Worm (Caenorhabditis elegans) whole organism, L1 larva: Measurements from ENCODE around the gene col-124.

Source experiments
- C04F5.9 ChIP-seq: sonication (generic microtip); optimal IDR thresholded peaks from 2 replicates; lab custom pipeline; 2016; ENCODE audit warnings: missing genetic modification characterization, missing compliant biosample characterization
- C34B4.2 ChIP-seq: sonication (generic microtip); optimal IDR thresholded peaks from 2 replicates; lab custom pipeline; 2017; ENCODE audit warnings: mild to moderate bottlenecking, missing genetic modification characterization, missing compliant biosample characterization
- aly-2 ChIP-seq: fragments of 150-350 bp; optimal IDR thresholded peaks from 2 replicates; lab custom pipeline; 2014; ENCODE audit warnings: missing biosample characterization, missing genetic modification characterization
- ama-1 ChIP-seq: fragments of 150-350 bp; optimal IDR thresholded peaks from 2 replicates; lab custom pipeline; 2014
- ceh-88 ChIP-seq: fragments of 200-800 bp; sonication (Bioruptor generic); IDR thresholded peaks from 2 replicates; pipeline ENCODE4 v1.3.6; 2022; ENCODE audit warnings: missing genetic modification characterization, missing compliant biosample characterization
- dsc-1 ChIP-seq: sonication (generic microtip); optimal IDR thresholded peaks from 2 replicates; lab custom pipeline; 2016; ENCODE audit warnings: mild to moderate bottlenecking, missing genetic modification characterization, missing compliant biosample characterization
- elt-2 ChIP-seq: sonication (generic microtip); optimal IDR thresholded peaks from 2 replicates; lab custom pipeline; 2016; ENCODE audit warnings: missing genetic modification characterization, mild to moderate bottlenecking, inconsistent platforms, missing compliant biosample characterization, missing genetic modification reagents
- fkh-4 ChIP-seq: sonication (generic microtip); optimal IDR thresholded peaks from 2 replicates; lab custom pipeline; 2016; ENCODE audit warnings: missing compliant biosample characterization, missing genetic modification characterization, borderline replicate concordance
- fkh-8 ChIP-seq: sonication (generic microtip); optimal IDR thresholded peaks from 2 replicates; lab custom pipeline; 2016; ENCODE audit warnings: mild to moderate bottlenecking, missing genetic modification characterization, missing compliant biosample characterization
- fos-1 ChIP-seq: fragments of 150-350 bp; optimal IDR thresholded peaks from 2 replicates; lab custom pipeline; 2014; ENCODE audit warnings: missing biosample characterization, missing genetic modification characterization
- grh-1 ChIP-seq: fragments of 200-800 bp; sonication (Bioruptor generic); IDR thresholded peaks from 2 replicates; pipeline ENCODE4 v1.3.6; 2022; ENCODE audit warnings: missing genetic modification reagents, missing genetic modification characterization, missing compliant biosample characterization
- hpl-2 ChIP-seq: fragments of 150-350 bp; optimal IDR thresholded peaks from 2 replicates; lab custom pipeline; 2014; ENCODE audit warnings: missing biosample characterization, missing genetic modification reagents, missing genetic modification characterization
- isw-1 ChIP-seq: fragments of 200-800 bp; sonication (Bioruptor generic); IDR thresholded peaks from 2 replicates; pipeline ENCODE4 v1.3.6; 2022; ENCODE audit warnings: missing genetic modification characterization, missing compliant biosample characterization
- lin-14 ChIP-seq: fragments of 200-800 bp; sonication (Bioruptor generic); optimal IDR thresholded peaks from 2 replicates; lab custom pipeline; 2018; ENCODE audit warnings: mild to moderate bottlenecking, missing genetic modification characterization, moderate library complexity, missing compliant biosample characterization
- lin-15B ChIP-seq: fragments of 150-350 bp; sonication (generic microtip); optimal IDR thresholded peaks from 3 replicates; lab custom pipeline; 2014; ENCODE audit warnings: missing biosample characterization, missing genetic modification characterization
- lin-35 ChIP-seq, 2 experiments: fragments of 150-350 bp; optimal IDR thresholded peaks; 2 replicates each; lab custom pipeline; 2014; ENCODE audit warnings: missing biosample characterization in 2 of 2, missing genetic modification characterization in 2 of 2, missing genetic modification reagents in 2 of 2
- lin-39 ChIP-seq: fragments of 150-350 bp; optimal IDR thresholded peaks from 2 replicates; lab custom pipeline; 2014; ENCODE audit warnings: missing biosample characterization, missing genetic modification reagents, missing genetic modification characterization
- lir-3 ChIP-seq: sonication (generic microtip); optimal IDR thresholded peaks from 2 replicates; lab custom pipeline; 2016; ENCODE audit warnings: mild to moderate bottlenecking, missing genetic modification characterization, moderate library complexity, missing compliant biosample characterization; ENCODE audit not compliant: poor library complexity
- mab-9 ChIP-seq: fragments of 200-800 bp; sonication (Bioruptor generic); IDR thresholded peaks from 2 replicates; pipeline ENCODE4 v1.3.6; 2022; ENCODE audit warnings: missing genetic modification reagents, missing genetic modification characterization, missing compliant biosample characterization
- mdl-1 ChIP-seq, 2 experiments: fragments of 150-350 bp; optimal IDR thresholded peaks; 2 replicates each; lab custom pipeline; 2014 to 2017; ENCODE audit warnings: missing biosample characterization in 2 of 2, missing genetic modification characterization in 2 of 2, inconsistent platforms in 1 of 2
- mep-1 ChIP-seq: fragments of 150-350 bp; optimal IDR thresholded peaks from 2 replicates; lab custom pipeline; 2014; ENCODE audit warnings: missing biosample characterization, missing genetic modification characterization
- nhr-12 ChIP-seq: sonication (generic microtip); optimal IDR thresholded peaks from 2 replicates; lab custom pipeline; 2017; ENCODE audit warnings: missing biosample characterization, missing genetic modification characterization
- nhr-20 ChIP-seq: sonication (generic microtip); optimal IDR thresholded peaks from 2 replicates; lab custom pipeline; 2016; ENCODE audit warnings: mild to moderate bottlenecking, missing genetic modification characterization, missing compliant biosample characterization
- nhr-237 ChIP-seq: fragments of 150-350 bp; optimal IDR thresholded peaks from 2 replicates; lab custom pipeline; 2014; ENCODE audit warnings: missing biosample characterization, missing genetic modification characterization
- nhr-28 ChIP-seq: fragments of 150-350 bp; optimal IDR thresholded peaks from 2 replicates; lab custom pipeline; 2014; ENCODE audit warnings: missing biosample characterization, missing genetic modification characterization
- nhr-47 ChIP-seq: sonication (generic microtip); optimal IDR thresholded peaks from 2 replicates; lab custom pipeline; 2016; ENCODE audit warnings: mild to moderate bottlenecking, missing genetic modification characterization, moderate library complexity, missing compliant biosample characterization
- nhr-71 ChIP-seq: sonication (generic microtip); optimal IDR thresholded peaks from 2 replicates; lab custom pipeline; 2016; ENCODE audit warnings: mild to moderate bottlenecking, missing genetic modification characterization, moderate library complexity, missing compliant biosample characterization
- nhr-76 ChIP-seq: sonication (generic microtip); optimal IDR thresholded peaks from 2 replicates; lab custom pipeline; 2017; ENCODE audit warnings: missing biosample characterization, missing genetic modification characterization
- nhr-77 ChIP-seq: fragments of 150-350 bp; optimal IDR thresholded peaks from 2 replicates; lab custom pipeline; 2014; ENCODE audit warnings: missing biosample characterization, missing genetic modification characterization
- nhr-84 ChIP-seq: sonication (generic microtip); optimal IDR thresholded peaks from 2 replicates; lab custom pipeline; 2017; ENCODE audit warnings: missing biosample characterization, missing genetic modification characterization
- nhr-85 ChIP-seq: sonication (generic microtip); peaks from one replicate; lab custom pipeline; 2016; ENCODE audit warnings: missing genetic modification characterization, inconsistent platforms, missing compliant biosample characterization
- nhr-90 ChIP-seq: sonication (generic microtip); optimal IDR thresholded peaks from 2 replicates; lab custom pipeline; 2016; ENCODE audit warnings: mild to moderate bottlenecking, missing genetic modification characterization, missing compliant biosample characterization; ENCODE audit not compliant: poor library complexity
- pag-3 ChIP-seq: sonication (generic microtip); optimal IDR thresholded peaks from 2 replicates; lab custom pipeline; 2017; ENCODE audit warnings: missing genetic modification characterization, mild to moderate bottlenecking, missing compliant biosample characterization, antibody characterized with exemption, borderline replicate concordance; ENCODE audit not compliant: insufficient read depth
- pax-3 ChIP-seq: fragments of 200-800 bp; sonication (Bioruptor generic); optimal IDR thresholded peaks from 2 replicates; lab custom pipeline; 2018; ENCODE audit warnings: mild to moderate bottlenecking, missing genetic modification characterization, moderate library complexity, missing compliant biosample characterization
- pqm-1 ChIP-seq: sonication (generic microtip); optimal IDR thresholded peaks from 3 replicates; lab custom pipeline; 2017; ENCODE audit warnings: missing biosample characterization, missing genetic modification characterization
- rnt-1 ChIP-seq: sonication (generic microtip); optimal IDR thresholded peaks from 2 replicates; lab custom pipeline; 2016; ENCODE audit warnings: mild to moderate bottlenecking, missing genetic modification characterization, moderate library complexity, missing compliant biosample characterization
- skn-1 ChIP-seq: fragments of 150-350 bp; optimal IDR thresholded peaks from 2 replicates; lab custom pipeline; 2014; ENCODE audit warnings: missing biosample characterization, missing genetic modification characterization
- snu-23 ChIP-seq: sonication (generic microtip); optimal IDR thresholded peaks from 2 replicates; lab custom pipeline; 2016; ENCODE audit warnings: missing genetic modification characterization, missing compliant biosample characterization
- sox-4 ChIP-seq: sonication (generic microtip); optimal IDR thresholded peaks from 2 replicates; lab custom pipeline; 2016; ENCODE audit warnings: missing genetic modification characterization, missing compliant biosample characterization
- sptf-1 ChIP-seq: fragments of 150-350 bp; optimal IDR thresholded peaks from 2 replicates; lab custom pipeline; 2014; ENCODE audit warnings: missing biosample characterization, missing genetic modification characterization
- sup-37 ChIP-seq: fragments of 200-800 bp; sonication (Bioruptor generic); optimal IDR thresholded peaks from 2 replicates; lab custom pipeline; 2018; ENCODE audit warnings: mild to moderate bottlenecking, missing genetic modification characterization, missing compliant biosample characterization
- tbx-2 ChIP-seq: sonication (generic microtip); optimal IDR thresholded peaks from 2 replicates; lab custom pipeline; 2016; ENCODE audit warnings: missing genetic modification characterization, missing compliant biosample characterization
- unc-130 ChIP-seq: fragments of 150-350 bp; optimal IDR thresholded peaks from 2 replicates; lab custom pipeline; 2017; ENCODE audit warnings: missing biosample characterization, missing genetic modification characterization, inconsistent platforms
- unc-98 ChIP-seq: fragments of 200-800 bp; sonication (Bioruptor generic); IDR thresholded peaks from 2 replicates; pipeline ENCODE4 v1.3.6; 2022; ENCODE audit warnings: missing genetic modification characterization, missing compliant biosample characterization
- vab-15 ChIP-seq: sonication (generic microtip); optimal IDR thresholded peaks from 2 replicates; lab custom pipeline; 2017; ENCODE audit warnings: missing genotype, mild to moderate bottlenecking, missing genetic modification characterization, missing compliant biosample characterization
- zag-1 ChIP-seq: fragments of 150-350 bp; optimal IDR thresholded peaks from 2 replicates; lab custom pipeline; 2014; ENCODE audit warnings: missing biosample characterization, missing genetic modification characterization
- zip-4 ChIP-seq: fragments of 200-800 bp; sonication (Bioruptor generic); optimal IDR thresholded peaks from 2 replicates; lab custom pipeline; 2018; ENCODE audit warnings: mild to moderate bottlenecking, missing genetic modification characterization, moderate library complexity, missing compliant biosample characterization

The col-124 gene

ce11 chrIV:10214811-10215210 is 1.4 kb upstream of the col-124 start, which contains the start of gene abt-1:
abt-1 (minus strand) TSS chrIV:10214911.
- no peak for TF ChIP-seq lin-35 (GFP tag; optimal IDR thresholded peaks at IDR 0.05; lab: Kevin White, UChicago)
- no peak for TF ChIP-seq fkh-4 (tag; lab: Kevin White, UChicago)
- TF ChIP-seq skn-1 (tag; lab: Kevin White, UChicago) = no peak
- TF ChIP-seq nhr-20 = no peak
- TF ChIP-seq nhr-28 (tag; lab: Kevin White, UChicago) = no peak
- no peak for TF ChIP-seq mep-1 (tag; lab: Kevin White, UChicago)
- TF ChIP-seq C04F5.9 (tag; lab: Kevin White, UChicago) = no peak
- no peak for TF ChIP-seq aly-2 (tag; lab: Kevin White, UChicago)
- no peak for TF ChIP-seq tbx-2 (tag; lab: Kevin White, UChicago)
- no peak for TF ChIP-seq sptf-1 (tag; lab: Kevin White, UChicago)
- TF ChIP-seq fos-1 = no peak
- no peak for TF ChIP-seq nhr-77
- TF ChIP-seq pag-3 (tag; lab: Kevin White, UChicago) = no peak
- no peak for TF ChIP-seq ama-1 (lab: Kevin White, UChicago)
- TF ChIP-seq dsc-1 (tag; lab: Kevin White, UChicago) = no peak
- TF ChIP-seq nhr-71 (tag; lab: Kevin White, UChicago) = no peak

- no peak for TF ChIP-seq unc-130 (tag; lab: Kevin White, UChicago)
- no peak for TF ChIP-seq lin-14 (GFP tag; lab: Kevin White, UChicago)
- no peak for TF ChIP-seq pqm-1 (tag; lab: Kevin White, UChicago)
- TF ChIP-seq hpl-2 (GFP tag; lab: Kevin White, UChicago) = no peak
- no peak for TF ChIP-seq lin-15B (tag; lab: Kevin White, UChicago)
- TF ChIP-seq zip-4 = no peak
- no peak for TF ChIP-seq pax-3 (tag; lab: Kevin White, UChicago)
- no peak for TF ChIP-seq nhr-76 (tag; lab: Kevin White, UChicago)
- TF ChIP-seq fos-1 = no peak
- no peak for TF ChIP-seq C34B4.2
- TF ChIP-seq zag-1 (tag; lab: Kevin White, UChicago) = no peak
- TF ChIP-seq skn-1 (tag; lab: Kevin White, UChicago) = no peak
- no peak for TF ChIP-seq nhr-12 (tag; lab: Kevin White, UChicago)
- no peak for TF ChIP-seq sptf-1 (tag; lab: Kevin White, UChicago)
- TF ChIP-seq snu-23 (GFP tag; lab: Kevin White, UChicago) = no peak
- no peak for TF ChIP-seq unc-98 (GFP tag; lab: Robert Waterston, UW)
- no peak for TF ChIP-seq mab-9 (GFP tag; lab: Robert Waterston, UW)
- TF ChIP-seq elt-2 = no peak
- TF ChIP-seq vab-15 (tag; lab: Kevin White, UChicago) = no peak
These were observed 858 bp upstream of the col-124 start for ce11 chrIV:10215393-10215792.

- TF ChIP-seq pax-3 (tag; lab: Kevin White, UChicago) (no peak), nhr-237 (tag; lab: Kevin White, UChicago) (no peak), mdl-1 (tag; optimal IDR thresholded peaks at IDR 0.05; lab: Kevin White, UChicago) (no peak), lin-35 (GFP tag; optimal IDR thresholded peaks at IDR 0.05; lab: Kevin White, UChicago) (no peak), zag-1 (tag; lab: Kevin White, UChicago) (no peak), aly-2 (tag; lab: Kevin White, UChicago) (no peak), ceh-88 (GFP tag; lab: Robert Waterston, UW) (no peak)
These were observed 549 bp downstream of the col-124 start for ce11 chrIV:10216704-10217296.

ce11 chrIV:10219208-10219607 is 3.0 kb downstream of the col-124 start, which contains the start of gene qns-1:
qns-1 (minus strand) TSS chrIV:10219308.
- TF ChIP-seq skn-1 (tag; lab: Kevin White, UChicago) (no peak), sup-37 (GFP tag; lab: Kevin White, UChicago) (no peak), sox-4 (no peak), nhr-20 (no peak), isw-1 (GFP tag; lab: Robert Waterston, UW) (no peak), lir-3 (tag; lab: Kevin White, UChicago) (no peak), unc-130 (tag; lab: Kevin White, UChicago) (no peak), nhr-84 (tag; lab: Kevin White, UChicago) (no peak), lin-39 (tag; lab: Kevin White, UChicago) (no peak), nhr-47 (no peak), rnt-1 (tag; lab: Kevin White, UChicago) (no peak), grh-1 (GFP tag; lab: Robert Waterston, UW) (no peak), fkh-4 (tag; lab: Kevin White, UChicago) (no peak), fkh-8 (no peak), nhr-77 (no peak), mdl-1 (tag; optimal IDR thresholded peaks at IDR 0.05; lab: Kevin White, UChicago) (no peak), nhr-90 (tag; lab: Kevin White, UChicago) (no peak), nhr-85 (tag; lab: Kevin White, UChicago) (no peak)
